Worm (Caenorhabditis elegans): Measurements from ENCODE around the gene nep-12.

Gene nep-12

DNA sequence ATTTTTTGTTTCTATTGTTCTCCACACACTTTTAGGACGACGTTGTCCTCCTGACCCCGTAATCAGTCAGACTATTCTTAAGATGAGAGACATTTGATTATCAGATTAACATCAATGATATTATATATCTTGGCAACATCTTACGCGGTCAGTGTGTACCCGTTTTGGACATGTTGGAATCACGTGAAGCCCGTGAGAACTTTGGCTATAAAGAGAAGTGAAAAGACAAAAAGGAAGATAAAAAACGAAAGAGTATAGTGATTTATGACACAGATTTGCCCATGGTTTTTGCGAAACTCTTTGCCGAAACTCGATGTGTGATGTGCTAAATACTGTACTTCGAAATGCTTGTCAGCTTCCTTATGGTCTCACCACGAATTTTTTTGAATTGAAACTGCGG is 39.1 kb downstream of the nep-12 start (continued):
- TF ChIP-seq mep-1 (tag; optimal IDR thresholded peaks at IDR 0.05), result peak; percentile 50
- TF ChIP-seq nhr-42 (GFP tag; IDR thresholded peaks at IDR 0.05), result no peak
- no peak for TF ChIP-seq fkh-10 (GFP tag; optimal IDR thresholded peaks at IDR 0.05)
- TF ChIP-seq nhr-48 (tag; optimal IDR thresholded peaks at IDR 0.05), result peak; percentile 95
- no peak for TF ChIP-seq nhr-76 (tag; optimal IDR thresholded peaks at IDR 0.05)

DNA sequence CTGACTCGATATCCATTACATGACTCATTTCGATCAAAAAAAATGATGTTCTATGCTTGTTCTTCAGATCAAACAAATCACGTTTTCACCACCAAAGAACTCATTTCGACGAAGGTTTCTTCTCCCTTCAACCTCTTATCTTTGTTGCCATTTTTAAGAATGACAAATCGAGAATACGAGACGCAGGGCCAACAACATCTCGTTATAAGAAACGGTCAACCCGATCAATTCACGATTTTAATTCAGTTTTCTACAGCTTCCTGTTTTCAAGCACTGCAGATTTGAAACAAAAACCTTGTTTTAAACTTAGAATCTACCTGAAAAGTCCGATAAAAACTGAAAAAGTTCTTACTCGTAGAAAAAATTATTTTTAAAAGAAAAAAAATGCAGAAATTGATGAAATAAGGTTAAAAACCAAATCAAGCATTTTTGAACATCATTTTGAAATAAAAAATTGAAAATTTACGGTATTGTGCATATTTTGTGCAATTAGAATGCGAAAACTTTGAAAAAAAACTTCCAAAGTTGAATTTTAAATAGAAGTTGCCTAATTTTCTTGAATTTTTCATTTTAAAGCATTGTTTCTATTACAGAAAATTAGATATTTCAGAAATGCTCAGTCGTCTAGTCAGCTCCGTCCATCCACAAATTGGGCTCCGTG is 42.7 kb downstream of the nep-12 start, which contains the start of gene acs-11:
acs-11 (plus strand) TSS at position 611 of the 661 bp plus-strand sequence.
- TF ChIP-seq lin-29 (GFP tag; IDR thresholded peaks at IDR 0.05), result no peak
- no peak for TF ChIP-seq madf-9 (GFP tag; conservative IDR thresholded peaks at IDR 0.05)
- no peak for TF ChIP-seq nhr-102 (tag; optimal IDR thresholded peaks at IDR 0.05)
- TF ChIP-seq F10B5.3 (tag; optimal IDR thresholded peaks at IDR 0.05), result no peak
- no peak for TF ChIP-seq daf-16 (GFP tag; optimal IDR thresholded peaks at IDR 0.05)
- peak; percentile 60 for TF ChIP-seq daf-16 (tag; optimal IDR thresholded peaks at IDR 0.05)
- TF ChIP-seq zfp-2 (tag; optimal IDR thresholded peaks at IDR 0.05), result no peak
- TF ChIP-seq lsy-2 (tag; optimal IDR thresholded peaks at IDR 0.05), result no peak
- TF ChIP-seq lin-39 (tag; optimal IDR thresholded peaks at IDR 0.05), result no peak
- TF ChIP-seq R02D3.7 (tag; optimal IDR thresholded peaks at IDR 0.05), result no peak
- peak; percentile 21 for TF ChIP-seq mes-2 (tag; optimal IDR thresholded peaks at IDR 0.05; ENCODE audit: poor library complexity, severe bottlenecking)
- no peak for TF ChIP-seq nhr-6 (tag; optimal IDR thresholded peaks at IDR 0.05)
- peak; percentile 57 for TF ChIP-seq ama-1 (optimal IDR thresholded peaks at IDR 0.05)
- TF ChIP-seq dve-1 (tag; optimal IDR thresholded peaks at IDR 0.05; ENCODE audit: insufficient read depth), result peak; percentile 48
- no peak for TF ChIP-seq gei-8 (GFP tag; optimal IDR thresholded peaks at IDR 0.05)
- no peak for TF ChIP-seq unc-62 (GFP tag; optimal IDR thresholded peaks at IDR 0.05 in 1 of 2)
- TF ChIP-seq unc-62 (tag; optimal IDR thresholded peaks at IDR 0.05), result no peak
- TF ChIP-seq nhr-42 (GFP tag; IDR thresholded peaks at IDR 0.05), result no peak
- TF ChIP-seq duxl-1 (tag; optimal IDR thresholded peaks at IDR 0.05; ENCODE audit: poor library complexity), result peak; percentile 12
- TF ChIP-seq pqm-1 (tag; optimal IDR thresholded peaks at IDR 0.05), result peak; percentile 18
- TF ChIP-seq nhr-28 (tag; optimal IDR thresholded peaks at IDR 0.05), result peak; percentile 64
- no peak for TF ChIP-seq Y75B8A.6 (GFP tag; IDR thresholded peaks at IDR 0.05)
- peak; percentile 61 for TF ChIP-seq hlh-30 (tag; optimal IDR thresholded peaks at IDR 0.05; ENCODE audit: insufficient read depth)
- peak; percentile 49 for TF ChIP-seq aha-1 (tag)
- TF ChIP-seq mdl-1 (tag; optimal IDR thresholded peaks at IDR 0.05), result peak in 1 of 2 experiments; percentile 42
- TF ChIP-seq hlh-11 (tag; optimal IDR thresholded peaks at IDR 0.05), result peak; percentile 5
- no peak for TF ChIP-seq Y5F2A.4 (GFP tag; optimal IDR thresholded peaks at IDR 0.05)
- TF ChIP-seq mxl-2 (GFP tag; conservative IDR thresholded peaks at IDR 0.05), result no peak
- TF ChIP-seq ZK546.5 (tag; optimal IDR thresholded peaks at IDR 0.05), result no peak
- no peak for TF ChIP-seq daf-12 (tag; optimal IDR thresholded peaks at IDR 0.05)
- no peak for TF ChIP-seq ZK337.2 (GFP tag; IDR thresholded peaks at IDR 0.05)
- TF ChIP-seq php-3 (GFP tag; IDR thresholded peaks at IDR 0.05), result no peak
- peak; percentile 31; the same call in 1 of the 2 replicates for TF ChIP-seq dmd-6 (GFP tag; IDR thresholded peaks at IDR 0.05)
- no peak for TF ChIP-seq dmd-9 (GFP tag; IDR thresholded peaks at IDR 0.05)

DNA sequence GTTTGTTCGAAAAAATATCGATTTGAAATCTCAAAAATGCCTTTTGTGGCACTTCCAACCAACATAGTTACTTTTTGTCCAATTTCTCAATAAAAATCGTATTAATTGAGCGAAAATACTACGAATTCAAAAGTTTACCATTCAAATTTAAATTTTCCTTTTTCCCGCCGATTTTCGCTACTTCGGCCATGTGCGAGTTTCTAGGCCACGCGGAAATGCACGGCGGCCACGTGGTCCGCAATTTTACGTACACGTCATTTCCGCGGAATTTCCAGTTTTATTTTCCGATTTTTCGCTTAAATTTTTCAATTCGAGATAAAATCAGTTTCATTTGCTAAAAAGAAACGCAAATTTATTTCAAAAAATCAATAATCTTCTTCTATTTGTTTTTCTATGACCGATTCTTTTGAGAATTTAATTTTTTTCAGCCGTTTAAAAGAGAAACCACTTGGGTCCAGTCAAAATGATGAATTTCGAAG is 44.3 kb downstream of the nep-12 start, which contains the start of gene eas-1:
eas-1 (plus strand) TSS at position 429 of the 479 bp plus-strand sequence.
- TF ChIP-seq php-3 (GFP tag; IDR thresholded peaks at IDR 0.05) (no peak), zag-1 (tag; optimal IDR thresholded peaks at IDR 0.05) (no peak), nhr-10 (tag; optimal IDR thresholded peaks at IDR 0.05) (no peak), unc-39 (tag; optimal IDR thresholded peaks at IDR 0.05) (no peak), hif-1 (tag; optimal IDR thresholded peaks at IDR 0.05) (peak in 1 of 2 experiments; percentile 92), unc-62 (GFP tag; optimal IDR thresholded peaks at IDR 0.05 in 1 of 2) (peak in 1 of 2 experiments; percentile 87), unc-62 (tag; optimal IDR thresholded peaks at IDR 0.05) (no peak), lin-15B (tag; optimal IDR thresholded peaks at IDR 0.05) (no peak), mdt-29 (GFP tag; IDR thresholded peaks at IDR 0.05) (no peak), unc-130 (GFP tag; optimal IDR thresholded peaks at IDR 0.05) (peak; percentile 92), nhr-6 (tag; optimal IDR thresholded peaks at IDR 0.05) (peak; percentile 73), daf-16 (GFP tag; optimal IDR thresholded peaks at IDR 0.05) (no peak), daf-16 (tag; optimal IDR thresholded peaks at IDR 0.05) (peak; percentile 42), Y48G9A.11 (GFP tag; IDR thresholded peaks at IDR 0.05) (peak; percentile 79), hlh-30 (tag; optimal IDR thresholded peaks at IDR 0.05; ENCODE audit: insufficient read depth) (peak; percentile 91), ztf-7 (tag; optimal IDR thresholded peaks at IDR 0.05) (peak; percentile 8), spr-1 (tag; optimal IDR thresholded peaks at IDR 0.05) (peak; percentile 28), mxl-3 (GFP tag; optimal IDR thresholded peaks at IDR 0.05) (peak; percentile 96)
